Fruit fly (Drosophila melanogaster) whole organism, embryonic: ENCODE results near the gene Blm.

Experiments used
- CG10209 ChIP-seq: fragments of 200-800 bp; sonication (Bioruptor generic); optimal IDR thresholded peaks from 3 replicates; lab custom pipeline; 2017; ENCODE audit warnings: missing biosample characterization, mild to moderate bottlenecking, missing genetic modification characterization, missing genetic modification reagents
- CG10274 ChIP-seq: fragments of 200-800 bp; sonication (Bioruptor generic); optimal IDR thresholded peaks from 3 replicates; lab custom pipeline; 2017; ENCODE audit warnings: missing biosample characterization, mild to moderate bottlenecking, missing genetic modification characterization
- CG10321 ChIP-seq: fragments of 200-800 bp; sonication (Bioruptor generic); IDR thresholded peaks from 2 replicates; pipeline ENCODE4 v1.3.6; 2022; ENCODE audit warnings: missing biosample characterization, missing genetic modification characterization
- CG11398 ChIP-seq: fragments of 200-800 bp; sonication (Bioruptor generic); optimal IDR thresholded peaks from 2 replicates; lab custom pipeline; 2016; ENCODE audit warnings: missing biosample characterization, missing genetic modification characterization
- CG12219 ChIP-seq: fragments of 200-800 bp; sonication (Bioruptor generic); optimal IDR thresholded peaks from 3 replicates; lab custom pipeline; 2018; ENCODE audit warnings: missing biosample characterization, mild to moderate bottlenecking, missing genetic modification characterization
- CG12769 ChIP-seq: fragments of 200-800 bp; sonication (Bioruptor generic); optimal IDR thresholded peaks from 2 replicates; lab custom pipeline; 2019; ENCODE audit warnings: missing biosample characterization, mild to moderate bottlenecking, missing genetic modification characterization, moderate library complexity
- CG14050 ChIP-seq: fragments of 200-800 bp; sonication (Bioruptor generic); IDR thresholded peaks from 3 replicates; pipeline ENCODE4 v1.3.6; 2022; ENCODE audit warnings: missing biosample characterization, missing genetic modification characterization
- CG14860 ChIP-seq: fragments of 200-800 bp; sonication (Bioruptor generic); IDR thresholded peaks from 3 replicates; pipeline ENCODE4 v1.3.6; 2022; ENCODE audit warnings: missing biosample characterization, missing genetic modification characterization; ENCODE audit not compliant: partially characterized antibody
- CG15601 ChIP-seq: fragments of 200-800 bp; sonication (Bioruptor generic); optimal IDR thresholded peaks from 3 replicates; lab custom pipeline; 2019; ENCODE audit warnings: missing biosample characterization, mild to moderate bottlenecking, missing genetic modification characterization, moderate library complexity
- CG16863 ChIP-seq: fragments of 200-800 bp; sonication (Bioruptor generic); optimal IDR thresholded peaks from 3 replicates; lab custom pipeline; 2016; ENCODE audit warnings: missing biosample characterization, missing genetic modification characterization
- CG17802 ChIP-seq: fragments of 200-800 bp; sonication (Bioruptor generic); optimal IDR thresholded peaks from 2 replicates; lab custom pipeline; 2018; ENCODE audit warnings: missing biosample characterization, mild to moderate bottlenecking, missing genetic modification characterization, moderate library complexity
- CG2678 ChIP-seq: fragments of 200-800 bp; sonication (Bioruptor generic); optimal IDR thresholded peaks from 3 replicates; lab custom pipeline; 2019; ENCODE audit warnings: missing biosample characterization, mild to moderate bottlenecking, missing genetic modification characterization, moderate library complexity
- CG3407 ChIP-seq: fragments of 200-800 bp; sonication (Bioruptor generic); optimal IDR thresholded peaks from 2 replicates; lab custom pipeline; 2018; ENCODE audit warnings: missing biosample characterization, mild to moderate bottlenecking, missing genetic modification characterization
- CG3838 ChIP-seq: fragments of 200-800 bp; sonication (Bioruptor generic); optimal IDR thresholded peaks from 3 replicates; lab custom pipeline; 2016; ENCODE audit warnings: missing biosample characterization, missing genetic modification characterization
- CG7963 ChIP-seq: fragments of 200-800 bp; sonication (Bioruptor generic); IDR thresholded peaks from 3 replicates; pipeline ENCODE4 v1.3.6; 2022; ENCODE audit warnings: missing biosample characterization, missing genetic modification characterization; ENCODE audit not compliant: partially characterized antibody
- CG8944 ChIP-seq: fragments of 200-800 bp; sonication (Bioruptor generic); optimal IDR thresholded peaks from 3 replicates; lab custom pipeline; 2016; ENCODE audit warnings: missing biosample characterization, missing genetic modification characterization
- CG9932 ChIP-seq: fragments of 200-800 bp; sonication (Bioruptor generic); IDR thresholded peaks from 2 replicates; pipeline ENCODE4 v1.3.6; 2022; ENCODE audit warnings: missing biosample characterization, missing genetic modification characterization
- Deaf1 ChIP-seq: fragments of 200-800 bp; optimal IDR thresholded peaks from 3 replicates; lab custom pipeline; 2019; ENCODE audit warnings: missing biosample characterization, mild to moderate bottlenecking, missing genetic modification characterization, moderate library complexity
- Dfd ChIP-seq, 2 experiments: fragments of >200 bp; optimal IDR thresholded peaks; 2 replicates each; lab custom pipeline; 2017; ENCODE audit warnings: missing biosample characterization in 2 of 2, missing genetic modification characterization in 2 of 2
- Fer1 ChIP-seq: fragments of 200-800 bp; sonication (Bioruptor generic); optimal IDR thresholded peaks from 2 replicates; lab custom pipeline; 2017; ENCODE audit warnings: missing biosample characterization, mild to moderate bottlenecking, missing genetic modification characterization
- Gsc ChIP-seq: fragments of 200-800 bp; sonication (Bioruptor generic); IDR thresholded peaks from 2 replicates; pipeline ENCODE4 v1.3.6; 2022; ENCODE audit warnings: missing biosample characterization, missing genetic modification characterization
- Jarid2 ChIP-seq: fragments of 200-800 bp; sonication (Bioruptor generic); optimal IDR thresholded peaks from 3 replicates; lab custom pipeline; 2017; ENCODE audit warnings: mild to moderate bottlenecking, missing biosample characterization, missing genetic modification reagents, missing genetic modification characterization
- MESR4 ChIP-seq: fragments of 200-800 bp; sonication (Bioruptor generic); optimal IDR thresholded peaks from 2 replicates; lab custom pipeline; 2018; ENCODE audit warnings: missing biosample characterization, mild to moderate bottlenecking, missing genetic modification characterization, moderate library complexity
- Optix ChIP-seq: fragments of 200-800 bp; sonication (Bioruptor generic); IDR thresholded peaks from 3 replicates; pipeline ENCODE4 v1.3.6; 2022; ENCODE audit warnings: missing biosample characterization, missing genetic modification characterization
- ap ChIP-seq: fragments of 200-800 bp; sonication (Bioruptor generic); IDR thresholded peaks from 2 replicates; pipeline ENCODE4 v1.3.6; 2022; ENCODE audit warnings: missing biosample characterization, missing genetic modification characterization
- chinmo ChIP-seq: fragments of 200-800 bp; sonication (Bioruptor generic); IDR thresholded peaks from 4 replicates; pipeline ENCODE4 v1.3.6; 2022; ENCODE audit warnings: missing biosample characterization, missing genetic modification characterization; ENCODE audit not compliant: partially characterized antibody
- chm ChIP-seq: fragments of 200-800 bp; sonication (Bioruptor generic); IDR thresholded peaks from 2 replicates; pipeline ENCODE4 v1.3.6; 2022; ENCODE audit warnings: missing biosample characterization, missing genetic modification characterization
- en ChIP-seq: fragments of 200-800 bp; sonication (Bioruptor generic); optimal IDR thresholded peaks from 2 replicates; lab custom pipeline; 2016; ENCODE audit warnings: missing biosample characterization, missing genetic modification characterization
- fd96Cb ChIP-seq: fragments of 200-800 bp; sonication (Bioruptor generic); optimal IDR thresholded peaks from 2 replicates; lab custom pipeline; 2018; ENCODE audit warnings: missing biosample characterization, mild to moderate bottlenecking, missing genetic modification characterization, moderate library complexity
- gcm ChIP-seq: fragments of 200-800 bp; sonication (Bioruptor generic); optimal IDR thresholded peaks from 2 replicates; lab custom pipeline; 2019; ENCODE audit warnings: missing biosample characterization, mild to moderate bottlenecking, missing genetic modification characterization, moderate library complexity
- grn ChIP-seq: fragments of 200-800 bp; sonication (Bioruptor generic); optimal IDR thresholded peaks from 3 replicates; lab custom pipeline; 2017; ENCODE audit warnings: missing biosample characterization, missing genetic modification characterization
- gro ChIP-seq: fragments of 200-800 bp; sonication (Bioruptor generic); optimal IDR thresholded peaks from 2 replicates; lab custom pipeline; 2016; ENCODE audit warnings: missing biosample characterization, missing genetic modification characterization
- ham ChIP-seq: fragments of 200-800 bp; sonication (Bioruptor generic); IDR thresholded peaks from 2 replicates; pipeline ENCODE4 v1.3.6; 2022; ENCODE audit warnings: missing biosample characterization, missing genetic modification characterization
- inv ChIP-seq: fragments of 200-800 bp; sonication (Bioruptor generic); IDR thresholded peaks from 2 replicates; pipeline ENCODE4 v1.3.6; 2022; ENCODE audit warnings: missing biosample characterization, missing genetic modification characterization; ENCODE audit not compliant: partially characterized antibody
- knrl ChIP-seq: fragments of 200-800 bp; sonication (Bioruptor generic); IDR thresholded peaks from 3 replicates; pipeline ENCODE4 v1.3.6; 2022; ENCODE audit warnings: missing biosample characterization, missing genetic modification characterization; ENCODE audit not compliant: partially characterized antibody
- lab ChIP-seq: fragments of 200-800 bp; sonication (Bioruptor generic); optimal IDR thresholded peaks from 3 replicates; lab custom pipeline; 2017; ENCODE audit warnings: missing biosample characterization, missing genetic modification characterization, mild to moderate bottlenecking, moderate library complexity, missing genetic modification reagents
- maf-S ChIP-seq: fragments of 200-800 bp; sonication (Bioruptor generic); optimal IDR thresholded peaks from 2 replicates; lab custom pipeline; 2016; ENCODE audit warnings: missing biosample characterization, missing genetic modification characterization
- oc ChIP-seq: fragments of 200-800 bp; sonication (Bioruptor generic); optimal IDR thresholded peaks from 2 replicates; lab custom pipeline; 2018; ENCODE audit warnings: missing biosample characterization, mild to moderate bottlenecking, missing genetic modification characterization, moderate library complexity
- otp ChIP-seq: fragments of 200-800 bp; sonication (Bioruptor generic); IDR thresholded peaks from 3 replicates; pipeline ENCODE4, ENCODE4 v1.3.6; 2022; ENCODE audit warnings: missing biosample characterization, missing genetic modification characterization
- pan ChIP-seq, 4 experiments: fragments of >200 bp in 3 of 4; fragments of 200-800 bp in 1 of 4; sonication (Bioruptor generic) in 1 of 4; optimal IDR thresholded peaks in 3 of 4; IDR thresholded peaks in 1 of 4; 2 replicates each; pipeline versions ENCODE4 v1.3.6 to Lab custom; 2017 to 2022; ENCODE audit warnings: missing biosample characterization in 2 of 4, missing genetic modification characterization in 2 of 4, mixed read lengths in 1 of 4
- pfk ChIP-seq: fragments of 200-800 bp; sonication (Bioruptor generic); optimal IDR thresholded peaks from 2 replicates; lab custom pipeline; 2018; ENCODE audit warnings: missing biosample characterization, mild to moderate bottlenecking, missing genetic modification characterization, moderate library complexity
- pnt ChIP-seq: fragments of 200-800 bp; sonication (Bioruptor generic); optimal IDR thresholded peaks from 3 replicates; lab custom pipeline; 2016; ENCODE audit warnings: missing biosample characterization, missing genetic modification characterization
- ro ChIP-seq: fragments of 200-800 bp; sonication (Bioruptor generic); IDR thresholded peaks from 2 replicates; pipeline ENCODE4 v1.3.6; 2022; ENCODE audit warnings: missing biosample characterization, missing genetic modification characterization
- row ChIP-seq: fragments of 200-800 bp; sonication (Bioruptor generic); IDR thresholded peaks from 3 replicates; pipeline ENCODE4 v1.3.6; 2022; ENCODE audit warnings: missing biosample characterization, missing genetic modification characterization
- sens-2 ChIP-seq: fragments of 200-800 bp; sonication (Bioruptor generic); IDR thresholded peaks from 2 replicates; pipeline ENCODE4 v1.3.6; 2022; ENCODE audit warnings: missing biosample characterization, missing genetic modification characterization
- shn ChIP-seq: fragments of 200-800 bp; sonication (Bioruptor generic); optimal IDR thresholded peaks from 3 replicates; lab custom pipeline; 2016; ENCODE audit warnings: missing biosample characterization, missing genetic modification characterization
- twi ChIP-seq: fragments of 200-800 bp; optimal IDR thresholded peaks from 2 replicates; lab custom pipeline; 2019; ENCODE audit warnings: missing biosample characterization, mild to moderate bottlenecking, missing genetic modification characterization, moderate library complexity
- unpg ChIP-seq: fragments of 200-800 bp; sonication (Bioruptor generic); optimal IDR thresholded peaks from 3 replicates; lab custom pipeline; 2018; ENCODE audit warnings: missing biosample characterization, mild to moderate bottlenecking, missing genetic modification characterization, moderate library complexity
- usp ChIP-seq: fragments of >200 bp; optimal IDR thresholded peaks from 2 replicates; lab custom pipeline; 2017; ENCODE audit warnings: missing biosample characterization, missing genetic modification characterization

Blm gene

dm6 chr3R:11780181-11780688 lies 38.7 kb upstream of the Blm start (continued):
- TF ChIP-seq ap (GFP tag; lab: Robert Waterston, UW) (peak; percentile 75; the same call in 1 of the 2 replicates), pan (optimal IDR thresholded peaks at IDR 0.05; lab: Kevin White, UChicago) (no peak), pan (GFP tag; optimal IDR thresholded peaks at IDR 0.05 in 1 of 2, IDR thresholded peaks at IDR 0.05 in 1 of 2) (peak in 1 of 2 experiments; percentile 78), row (GFP tag; lab: Robert Waterston, UW) (peak; percentile 91), chinmo (GFP tag; lab: Robert Waterston, UW) (0 out of 4 replicates have a peak, but pooled peaks have one; percentile 45), otp (peak; percentile 91), shn (GFP tag; lab: Kevin White, UChicago) (no peak), CG3407 (GFP tag; lab: Kevin White, UChicago) (peak; percentile 93), CG9932 (GFP tag; lab: Robert Waterston, UW) (no peak), sens-2 (GFP tag; lab: Robert Waterston, UW) (peak; percentile 81), inv (GFP tag; lab: Robert Waterston, UW) (no peak), unpg (GFP tag; lab: Kevin White, UChicago) (peak; percentile 95), gcm (GFP tag; lab: Kevin White, UChicago) (peak; percentile 95), oc (peak; percentile 94), en (no peak), chm (GFP tag; lab: Robert Waterston, UW) (peak; percentile 93), CG11398 (no peak), CG12219 (GFP tag; lab: Kevin White, UChicago) (peak; percentile 81), CG3838 (GFP tag; lab: Kevin White, UChicago) (peak; percentile 22), gro (GFP tag; lab: Kevin White, UChicago) (no peak), CG2678 (tag; lab: Kevin White, UChicago) (peak; percentile 95), ham (no peak), lab (GFP tag; lab: Kevin White, UChicago) (peak; percentile 76), CG12769 (tag; lab: Kevin White, UChicago) (no peak), knrl (GFP tag; lab: Robert Waterston, UW) (no peak), maf-S (no peak), Jarid2 (GFP tag; lab: Kevin White, UChicago) (peak; percentile 71), CG15601 (tag; lab: Kevin White, UChicago) (peak; percentile 97), Fer1 (GFP tag; lab: Kevin White, UChicago) (peak; percentile 36), CG10209 (GFP tag; lab: Kevin White, UChicago) (peak; percentile 94), pnt (GFP tag; lab: Kevin White, UChicago) (no peak), twi (tag; lab: Kevin White, UChicago) (peak; percentile 91), CG10274 (peak; percentile 100), Deaf1 (tag; lab: Kevin White, UChicago) (peak; percentile 70), ro (GFP tag; lab: Robert Waterston, UW) (peak; percentile 75), CG14860 (no peak), Dfd (GFP tag; optimal IDR thresholded peaks at IDR 0.05; lab: Kevin White, UChicago) (no peak), fd96Cb (tag; lab: Kevin White, UChicago) (peak; percentile 98), usp (no peak), MESR4 (no peak), CG10321 (GFP tag; lab: Robert Waterston, UW) (no peak), CG7963 (GFP tag; lab: Robert Waterston, UW) (no peak), Gsc (GFP tag; lab: Robert Waterston, UW) (peak; percentile 75), CG14050 (GFP tag; lab: Robert Waterston, UW) (peak; percentile 52; the same call in 2 of the 3 replicates), pfk (no peak), grn (GFP tag; lab: Kevin White, UChicago) (peak; percentile 38), CG8944 (GFP tag; lab: Kevin White, UChicago) (peak; percentile 47), Optix (GFP tag; lab: Robert Waterston, UW) (peak; percentile 78), CG17802 (peak; percentile 87), CG16863 (peak; percentile 48)
